Worm (Caenorhabditis elegans) whole organism, L1 larva: ENCODE data around the gene F26A10.2.

Source experiments
- C04F5.9 ChIP-seq: sonication (generic microtip); optimal IDR thresholded peaks from 2 replicates; lab custom pipeline; 2016; ENCODE audit warnings: missing genetic modification characterization, missing compliant biosample characterization
- Y116A8C.19 ChIP-seq: sonication (generic microtip); optimal IDR thresholded peaks from 2 replicates; lab custom pipeline; 2016; ENCODE audit warnings: missing compliant biosample characterization, missing genetic modification characterization, borderline replicate concordance
- ceh-8 ChIP-seq: fragments of 200-800 bp; sonication (Bioruptor generic); optimal IDR thresholded peaks from 2 replicates; lab custom pipeline; 2018; ENCODE audit warnings: mild to moderate bottlenecking, missing genetic modification characterization, moderate library complexity, missing compliant biosample characterization
- ceh-82 ChIP-seq, 3 experiments: fragments of 150-350 bp in 1 of 3; sonication (generic microtip) in 2 of 3; optimal IDR thresholded peaks; 2 replicates each; lab custom pipeline; 2014 to 2017; ENCODE audit warnings: missing biosample characterization in 3 of 3, missing genetic modification characterization in 3 of 3
- ceh-90 ChIP-seq: sonication (generic microtip); optimal IDR thresholded peaks from 2 replicates; lab custom pipeline; 2016; ENCODE audit warnings: missing genetic modification characterization, missing compliant biosample characterization
- ces-1 ChIP-seq: fragments of 150-350 bp; optimal IDR thresholded peaks from 2 replicates; lab custom pipeline; 2014; ENCODE audit warnings: missing biosample characterization, missing genetic modification reagents, missing genetic modification characterization
- dsc-1 ChIP-seq: sonication (generic microtip); optimal IDR thresholded peaks from 2 replicates; lab custom pipeline; 2016; ENCODE audit warnings: mild to moderate bottlenecking, missing genetic modification characterization, missing compliant biosample characterization
- efl-1 ChIP-seq, 4 experiments: fragments of 150-350 bp; optimal IDR thresholded peaks in 3 of 4; peaks in 1 of 4; 1 replicate in 1 of 4; 2 replicates in 3 of 4; lab custom pipeline; 2014; ENCODE audit warnings: missing biosample characterization in 2 of 4, missing genetic modification characterization in 2 of 4, missing genetic modification reagents in 2 of 4
- efl-3 ChIP-seq: fragments of 200-800 bp; sonication (Bioruptor generic); optimal IDR thresholded peaks from 2 replicates; lab custom pipeline; 2018; ENCODE audit warnings: mild to moderate bottlenecking, missing genetic modification characterization, missing compliant biosample characterization
- egl-13 ChIP-seq: sonication (generic microtip); optimal IDR thresholded peaks from 2 replicates; lab custom pipeline; 2016; ENCODE audit warnings: missing genotype, missing genetic modification reagents, missing genetic modification characterization, missing compliant biosample characterization
- elt-2 ChIP-seq: sonication (generic microtip); optimal IDR thresholded peaks from 2 replicates; lab custom pipeline; 2016; ENCODE audit warnings: missing genetic modification characterization, mild to moderate bottlenecking, inconsistent platforms, missing compliant biosample characterization, missing genetic modification reagents
- fkh-10 ChIP-seq: sonication (generic microtip); optimal IDR thresholded peaks from 2 replicates; lab custom pipeline; 2017; ENCODE audit warnings: missing biosample characterization, missing genetic modification reagents, missing genetic modification characterization
- fkh-4 ChIP-seq: sonication (generic microtip); optimal IDR thresholded peaks from 2 replicates; lab custom pipeline; 2016; ENCODE audit warnings: missing compliant biosample characterization, missing genetic modification characterization, borderline replicate concordance
- grh-1 ChIP-seq: fragments of 200-800 bp; sonication (Bioruptor generic); IDR thresholded peaks from 2 replicates; pipeline ENCODE4 v1.3.6; 2022; ENCODE audit warnings: missing genetic modification reagents, missing genetic modification characterization, missing compliant biosample characterization
- hlh-4 ChIP-seq: sonication (generic microtip); optimal IDR thresholded peaks from 2 replicates; lab custom pipeline; 2016; ENCODE audit warnings: mild to moderate bottlenecking, missing genetic modification characterization, missing compliant biosample characterization
- irx-1 ChIP-seq: sonication (generic microtip); optimal IDR thresholded peaks from 2 replicates; lab custom pipeline; 2016; ENCODE audit warnings: missing genetic modification characterization, missing compliant biosample characterization
- lin-14 ChIP-seq: fragments of 200-800 bp; sonication (Bioruptor generic); optimal IDR thresholded peaks from 2 replicates; lab custom pipeline; 2018; ENCODE audit warnings: mild to moderate bottlenecking, missing genetic modification characterization, moderate library complexity, missing compliant biosample characterization
- lin-15B ChIP-seq: fragments of 150-350 bp; sonication (generic microtip); optimal IDR thresholded peaks from 3 replicates; lab custom pipeline; 2014; ENCODE audit warnings: missing biosample characterization, missing genetic modification characterization
- lir-3 ChIP-seq: sonication (generic microtip); optimal IDR thresholded peaks from 2 replicates; lab custom pipeline; 2016; ENCODE audit warnings: mild to moderate bottlenecking, missing genetic modification characterization, moderate library complexity, missing compliant biosample characterization; ENCODE audit not compliant: poor library complexity
- lsy-2 ChIP-seq, 2 experiments: fragments of 150-350 bp; optimal IDR thresholded peaks; 2 replicates each; lab custom pipeline; 2014; ENCODE audit warnings: missing biosample characterization in 2 of 2, missing genetic modification characterization in 2 of 2
- mab-9 ChIP-seq: fragments of 200-800 bp; sonication (Bioruptor generic); IDR thresholded peaks from 2 replicates; pipeline ENCODE4 v1.3.6; 2022; ENCODE audit warnings: missing genetic modification reagents, missing genetic modification characterization, missing compliant biosample characterization
- mep-1 ChIP-seq: fragments of 150-350 bp; optimal IDR thresholded peaks from 2 replicates; lab custom pipeline; 2014; ENCODE audit warnings: missing biosample characterization, missing genetic modification characterization
- nhr-11 ChIP-seq: fragments of 150-350 bp; optimal IDR thresholded peaks from 2 replicates; lab custom pipeline; 2014; ENCODE audit warnings: missing biosample characterization, missing genetic modification characterization
- nhr-12 ChIP-seq: sonication (generic microtip); optimal IDR thresholded peaks from 2 replicates; lab custom pipeline; 2017; ENCODE audit warnings: missing biosample characterization, missing genetic modification characterization
- nhr-19 ChIP-seq: fragments of 200-800 bp; sonication (Bioruptor generic); conservative IDR thresholded peaks from 2 replicates; pipeline ENCODE4 v1.3.6; 2022; ENCODE audit warnings: missing genetic modification characterization, missing compliant biosample characterization
- nhr-77 ChIP-seq: fragments of 150-350 bp; optimal IDR thresholded peaks from 2 replicates; lab custom pipeline; 2014; ENCODE audit warnings: missing biosample characterization, missing genetic modification characterization
- nhr-90 ChIP-seq: sonication (generic microtip); optimal IDR thresholded peaks from 2 replicates; lab custom pipeline; 2016; ENCODE audit warnings: mild to moderate bottlenecking, missing genetic modification characterization, missing compliant biosample characterization; ENCODE audit not compliant: poor library complexity
- pax-3 ChIP-seq: fragments of 200-800 bp; sonication (Bioruptor generic); optimal IDR thresholded peaks from 2 replicates; lab custom pipeline; 2018; ENCODE audit warnings: mild to moderate bottlenecking, missing genetic modification characterization, moderate library complexity, missing compliant biosample characterization
- pqm-1 ChIP-seq: sonication (generic microtip); optimal IDR thresholded peaks from 3 replicates; lab custom pipeline; 2017; ENCODE audit warnings: missing biosample characterization, missing genetic modification characterization
- rnt-1 ChIP-seq: sonication (generic microtip); optimal IDR thresholded peaks from 2 replicates; lab custom pipeline; 2016; ENCODE audit warnings: mild to moderate bottlenecking, missing genetic modification characterization, moderate library complexity, missing compliant biosample characterization
- snpc-4 ChIP-seq: fragments of 150-350 bp; optimal IDR thresholded peaks from 2 replicates; lab custom pipeline; 2014; ENCODE audit warnings: missing biosample characterization, missing genetic modification characterization
- sox-4 ChIP-seq: sonication (generic microtip); optimal IDR thresholded peaks from 2 replicates; lab custom pipeline; 2016; ENCODE audit warnings: missing genetic modification characterization, missing compliant biosample characterization
- unc-62 ChIP-seq: fragments of 150-350 bp; optimal IDR thresholded peaks from 2 replicates; lab custom pipeline; 2014; ENCODE audit warnings: missing biosample characterization, missing genetic modification reagents, missing genetic modification characterization
- unc-86 ChIP-seq: sonication (generic microtip); optimal IDR thresholded peaks from 2 replicates; lab custom pipeline; 2016; ENCODE audit warnings: missing genetic modification characterization, missing compliant biosample characterization
- vab-15 ChIP-seq: sonication (generic microtip); optimal IDR thresholded peaks from 2 replicates; lab custom pipeline; 2017; ENCODE audit warnings: missing genotype, mild to moderate bottlenecking, missing genetic modification characterization, missing compliant biosample characterization
- zip-4 ChIP-seq: fragments of 200-800 bp; sonication (Bioruptor generic); optimal IDR thresholded peaks from 2 replicates; lab custom pipeline; 2018; ENCODE audit warnings: mild to moderate bottlenecking, missing genetic modification characterization, moderate library complexity, missing compliant biosample characterization

The F26A10.2 gene

ce11 chrX:7679835-7680234 is 34.6 kb upstream of the F26A10.2 start:
- TF ChIP-seq lin-14, result peak; percentile 67
- no peak for TF ChIP-seq efl-3 (GFP tag; lab: Kevin White, UChicago)
- TF ChIP-seq nhr-12 (tag; lab: Kevin White, UChicago), result no peak
- TF ChIP-seq sox-4 (tag; lab: Kevin White, UChicago), result no peak
- TF ChIP-seq pax-3 (tag; lab: Kevin White, UChicago), result no peak
- TF ChIP-seq fkh-4 (tag; lab: Kevin White, UChicago), result no peak
- TF ChIP-seq irx-1, result no peak
- peak; percentile 78 for TF ChIP-seq fkh-10 (GFP tag; lab: Kevin White, UChicago)
- TF ChIP-seq nhr-90 (tag; lab: Kevin White, UChicago), result no peak
- TF ChIP-seq zip-4 (GFP tag; lab: Kevin White, UChicago), result no peak
- no peak for TF ChIP-seq lsy-2 (tag; optimal IDR thresholded peaks at IDR 0.05; lab: Kevin White, UChicago)
- no peak for TF ChIP-seq snpc-4
- TF ChIP-seq mab-9, result no peak
- TF ChIP-seq nhr-19 (GFP tag; lab: Robert Waterston, UW), result no peak
- TF ChIP-seq nhr-77 (tag; lab: Kevin White, UChicago), result no peak
- peak; percentile 37 for TF ChIP-seq ces-1

ce11 chrX:7678437-7679139 is 33.4 kb upstream of the F26A10.2 start:
- peak; percentile 2 for TF ChIP-seq ceh-8 (GFP tag; lab: Kevin White, UChicago)
- TF ChIP-seq ces-1, result no peak
- TF ChIP-seq ceh-82 (tag; optimal IDR thresholded peaks at IDR 0.05; lab: Kevin White, UChicago), result no peak
- TF ChIP-seq sox-4 (tag; lab: Kevin White, UChicago), result no peak
- no peak for TF ChIP-seq ceh-90
- no peak for TF ChIP-seq lin-15B (tag; lab: Kevin White, UChicago)
- TF ChIP-seq hlh-4 (tag; lab: Kevin White, UChicago), result no peak
- TF ChIP-seq unc-62 (GFP tag; lab: Kevin White, UChicago), result no peak
- TF ChIP-seq lir-3 (tag; lab: Kevin White, UChicago), result no peak
- no peak for TF ChIP-seq nhr-77 (tag; lab: Kevin White, UChicago)
- no peak for TF ChIP-seq mep-1 (tag; lab: Kevin White, UChicago)
- TF ChIP-seq Y116A8C.19 (tag; lab: Kevin White, UChicago), result no peak
- TF ChIP-seq unc-86 (tag; lab: Kevin White, UChicago), result peak; percentile 6
- no peak for TF ChIP-seq C04F5.9 (tag; lab: Kevin White, UChicago)
- no peak for TF ChIP-seq mab-9
- no peak for TF ChIP-seq egl-13 (tag; lab: Kevin White, UChicago)
- peak; percentile 9 for TF ChIP-seq fkh-10 (GFP tag; lab: Kevin White, UChicago)
- peak; percentile 68 for TF ChIP-seq lin-14
- no peak for TF ChIP-seq dsc-1
- no peak for TF ChIP-seq vab-15
- no peak for TF ChIP-seq elt-2 (tag; lab: Kevin White, UChicago)
- no peak for TF ChIP-seq rnt-1 (tag; lab: Kevin White, UChicago)
- TF ChIP-seq zip-4 (GFP tag; lab: Kevin White, UChicago), result no peak
- no peak for TF ChIP-seq pqm-1 (tag; lab: Kevin White, UChicago)
- no peak for TF ChIP-seq lsy-2 (tag; optimal IDR thresholded peaks at IDR 0.05; lab: Kevin White, UChicago)

ce11 chrX:7674871-7675270 is 29.7 kb upstream of the F26A10.2 start:
- no peak for TF ChIP-seq efl-1 (optimal IDR thresholded peaks at IDR 0.05; lab: Kevin White, UChicago)
- peak in 1 of 2 experiments; percentile 68 for TF ChIP-seq efl-1 (GFP tag; optimal IDR thresholded peaks at IDR 0.05 in 1 of 2; lab: Kevin White, UChicago)
- TF ChIP-seq ceh-82 (tag; optimal IDR thresholded peaks at IDR 0.05; lab: Kevin White, UChicago), result peak in 1 of 3 experiments; percentile 19
- no peak for TF ChIP-seq nhr-11 (tag; lab: Kevin White, UChicago)
- no peak for TF ChIP-seq grh-1
